Worm (Caenorhabditis elegans) whole organism, early embryonic: ENCODE measurements around the gene cyp-33E1.

Experiments used
- B0310.2 ChIP-seq: sonication (generic microtip); optimal IDR thresholded peaks from 2 replicates; lab custom pipeline; 2016; ENCODE audit warnings: mild to moderate bottlenecking, missing genetic modification characterization, missing compliant biosample characterization
- F13C5.2 ChIP-seq: sonication (generic microtip); optimal IDR thresholded peaks from 2 replicates; lab custom pipeline; 2017; ENCODE audit warnings: mild to moderate bottlenecking, missing genetic modification characterization, inconsistent platforms, missing compliant biosample characterization
- aly-1 ChIP-seq: sonication (generic microtip); optimal IDR thresholded peaks from 2 replicates; lab custom pipeline; 2016; ENCODE audit warnings: missing genetic modification characterization, missing compliant biosample characterization
- ama-1 ChIP-seq: fragments of 150-350 bp; optimal IDR thresholded peaks from 2 replicates; lab custom pipeline; 2014
- ceh-13 ChIP-seq: fragments of 200-800 bp; sonication (Bioruptor generic); optimal IDR thresholded peaks from 2 replicates; lab custom pipeline; 2018; ENCODE audit warnings: mild to moderate bottlenecking, missing genetic modification characterization, missing compliant biosample characterization
- ceh-36 ChIP-seq: sonication (generic microtip); optimal IDR thresholded peaks from 2 replicates; lab custom pipeline; 2016; ENCODE audit warnings: missing genetic modification characterization, inconsistent platforms, missing compliant biosample characterization
- ets-7 ChIP-seq: sonication (generic microtip); optimal IDR thresholded peaks from 2 replicates; lab custom pipeline; 2016; ENCODE audit warnings: missing genotype, missing genetic modification characterization, missing compliant biosample characterization
- flt-1 ChIP-seq: fragments of 200-800 bp; sonication (Bioruptor generic); IDR thresholded peaks from 2 replicates; pipeline ENCODE4 v1.3.6; 2022; ENCODE audit warnings: missing genetic modification characterization, missing compliant biosample characterization
- hmbx-1 ChIP-seq: sonication (generic microtip); optimal IDR thresholded peaks from 2 replicates; lab custom pipeline; 2016; ENCODE audit warnings: mild to moderate bottlenecking, missing genetic modification characterization, missing compliant biosample characterization
- hmg-4 ChIP-seq: fragments of 200-800 bp; sonication (Bioruptor generic); optimal IDR thresholded peaks from 2 replicates; lab custom pipeline; 2018; ENCODE audit warnings: mild to moderate bottlenecking, missing genetic modification characterization, missing compliant biosample characterization
- hnd-1 ChIP-seq: sonication (generic microtip); optimal IDR thresholded peaks from 2 replicates; lab custom pipeline; 2016; ENCODE audit warnings: missing genetic modification characterization, missing compliant biosample characterization
- pes-1 ChIP-seq: fragments of 200-800 bp; sonication (Bioruptor generic); IDR thresholded peaks from 2 replicates; pipeline ENCODE4 v1.3.6; 2022; ENCODE audit warnings: missing genetic modification reagents, missing genetic modification characterization, missing compliant biosample characterization
- scrt-1 ChIP-seq: fragments of 200-800 bp; sonication (Bioruptor generic); IDR thresholded peaks from 2 replicates; pipeline ENCODE4 v1.3.6; 2022; ENCODE audit warnings: missing genetic modification characterization, missing compliant biosample characterization
- sea-1 ChIP-seq: fragments of 200-800 bp; sonication (Bioruptor generic); conservative IDR thresholded peaks from 2 replicates; pipeline ENCODE4 v1.3.6; 2022; ENCODE audit warnings: missing genetic modification characterization, missing compliant biosample characterization
- tbx-11 ChIP-seq: fragments of 200-800 bp; sonication (Bioruptor generic); IDR thresholded peaks from 2 replicates; pipeline ENCODE4 v1.3.6; 2022; ENCODE audit warnings: missing genetic modification characterization, missing compliant biosample characterization
- tbx-37 ChIP-seq: fragments of 200-800 bp; sonication (Bioruptor generic); conservative IDR thresholded peaks from 2 replicates; pipeline ENCODE4 v1.3.6; 2022; ENCODE audit warnings: missing genetic modification reagents, missing genetic modification characterization, missing compliant biosample characterization
- tra-4 ChIP-seq: sonication (generic microtip); optimal IDR thresholded peaks from 2 replicates; lab custom pipeline; 2017; ENCODE audit warnings: missing genetic modification characterization, missing compliant biosample characterization

Gene cyp-33E1

DNA sequence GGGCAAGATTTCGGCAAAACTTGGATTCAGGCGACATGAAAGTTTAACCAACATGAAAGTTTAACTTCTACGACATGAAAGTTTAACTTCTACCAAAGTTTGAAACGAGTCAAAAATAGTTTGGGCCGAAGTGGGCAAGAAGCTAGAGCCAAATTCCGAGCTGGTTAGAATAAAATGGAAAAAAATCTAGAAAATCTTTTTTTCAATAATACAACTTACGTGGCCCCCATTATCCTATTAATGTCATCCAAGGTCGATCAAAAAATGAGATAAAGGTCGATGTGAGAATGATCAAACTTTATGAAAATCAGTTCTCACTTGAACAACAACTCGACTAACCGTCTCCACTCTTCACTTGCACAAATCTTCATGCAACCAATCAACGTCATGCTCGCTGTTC is 28.9 kb upstream of the cyp-33E1 start, which contains the start of gene F08B4.8:
TSS of gene F08B4.8 (plus strand) at position 301 of the 400 bp plus-strand sequence.
- no peak for TF ChIP-seq pes-1 (GFP tag; lab: Robert Waterston, UW)

DNA sequence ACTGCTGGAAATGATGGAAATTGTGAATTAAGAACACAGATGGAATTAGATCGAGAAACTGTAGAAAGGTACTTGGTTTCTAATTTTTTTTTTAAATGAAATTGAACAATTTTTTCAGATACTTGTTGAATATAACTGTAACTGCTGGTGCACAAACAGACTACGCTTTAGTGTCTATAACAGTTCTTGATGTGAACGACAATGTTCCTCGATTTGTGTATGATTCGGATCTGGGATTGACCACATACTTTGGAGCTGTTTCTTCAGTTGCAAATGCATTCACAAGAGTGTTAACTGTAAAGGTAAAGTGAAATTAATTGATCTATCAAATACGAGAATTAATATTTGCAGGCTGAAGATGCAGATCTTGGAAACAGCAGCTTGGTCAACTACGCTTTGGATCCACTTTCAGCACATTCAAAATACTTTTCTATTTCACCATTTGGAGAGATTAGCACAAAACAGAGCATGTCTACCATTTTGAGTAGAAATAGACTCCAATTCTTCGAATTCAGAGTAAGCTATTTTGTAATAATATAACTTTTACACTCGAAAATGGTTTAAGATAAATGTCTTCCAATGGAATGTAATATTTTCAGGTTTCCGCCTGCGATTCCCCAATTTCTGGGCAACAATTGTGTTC is 25.5 kb upstream of the cyp-33E1 start:
- TF ChIP-seq tbx-11 (GFP tag; lab: Robert Waterston, UW): no peak
- no peak for TF ChIP-seq hmbx-1
- no peak for TF ChIP-seq pes-1 (GFP tag; lab: Robert Waterston, UW)
- no peak for TF ChIP-seq scrt-1 (GFP tag; lab: Robert Waterston, UW)
- no peak for TF ChIP-seq sea-1 (GFP tag; lab: Robert Waterston, UW)
- no peak for TF ChIP-seq ets-7 (tag; lab: Kevin White, UChicago)
- no peak for TF ChIP-seq ceh-36 (tag; lab: Kevin White, UChicago)
- no peak for TF ChIP-seq ama-1
- TF ChIP-seq B0310.2 (tag; lab: Kevin White, UChicago): no peak
- TF ChIP-seq ceh-13 (GFP tag; lab: Kevin White, UChicago): no peak
- no peak for TF ChIP-seq tra-4
- TF ChIP-seq tbx-37: no peak
- TF ChIP-seq hmg-4 (GFP tag; lab: Kevin White, UChicago): no peak
- no peak for TF ChIP-seq flt-1
- TF ChIP-seq hnd-1 (tag; lab: Kevin White, UChicago): no peak
- no peak for TF ChIP-seq aly-1
- TF ChIP-seq F13C5.2 (tag; lab: Kevin White, UChicago): no peak

DNA sequence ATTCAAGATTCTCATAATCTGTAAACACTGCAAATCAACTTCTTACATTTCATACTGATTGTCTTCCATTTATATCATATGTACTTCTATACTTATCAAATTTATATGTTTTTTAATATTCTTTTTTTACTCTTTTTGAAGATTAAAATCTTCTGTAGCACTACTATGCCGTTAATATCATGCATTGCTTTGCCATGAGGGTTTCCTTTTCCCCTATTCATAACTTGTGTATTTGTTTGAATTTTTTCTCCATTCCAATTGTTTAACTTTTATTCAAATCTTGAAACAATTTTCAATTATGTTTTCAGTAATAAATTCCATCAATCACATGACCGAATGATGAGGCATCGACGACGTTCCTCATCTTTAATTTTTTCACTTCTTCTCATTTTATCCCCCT is 20.2 kb upstream of the cyp-33E1 start, which contains the start of gene cdh-5:
TSS of gene cdh-5 (plus strand) at position 301 of the 400 bp plus-strand sequence.
- TF ChIP-seq ama-1: no peak
- no peak for TF ChIP-seq flt-1
- no peak for TF ChIP-seq tra-4
- no peak for TF ChIP-seq ets-7 (tag; lab: Kevin White, UChicago)
- no peak for TF ChIP-seq pes-1 (GFP tag; lab: Robert Waterston, UW)
- TF ChIP-seq hmbx-1: no peak
- no peak for TF ChIP-seq tbx-11 (GFP tag; lab: Robert Waterston, UW)
- TF ChIP-seq hmg-4 (GFP tag; lab: Kevin White, UChicago): no peak
- no peak for TF ChIP-seq tbx-37
- TF ChIP-seq aly-1: no peak
- no peak for TF ChIP-seq F13C5.2 (tag; lab: Kevin White, UChicago)
- no peak for TF ChIP-seq ceh-36 (tag; lab: Kevin White, UChicago)
- no peak for TF ChIP-seq scrt-1 (GFP tag; lab: Robert Waterston, UW)
- TF ChIP-seq hnd-1 (tag; lab: Kevin White, UChicago): no peak
- TF ChIP-seq ceh-13 (GFP tag; lab: Kevin White, UChicago): no peak
- no peak for TF ChIP-seq sea-1 (GFP tag; lab: Robert Waterston, UW)
- no peak for TF ChIP-seq B0310.2 (tag; lab: Kevin White, UChicago)

- no peak for TF ChIP-seq flt-1
- TF ChIP-seq scrt-1 (GFP tag; lab: Robert Waterston, UW): no peak
- no peak for TF ChIP-seq tra-4
- TF ChIP-seq B0310.2 (tag; lab: Kevin White, UChicago): no peak
- no peak for TF ChIP-seq sea-1 (GFP tag; lab: Robert Waterston, UW)
- no peak for TF ChIP-seq hnd-1 (tag; lab: Kevin White, UChicago)
- TF ChIP-seq ceh-36 (tag; lab: Kevin White, UChicago): no peak
- no peak for TF ChIP-seq ama-1
- no peak for TF ChIP-seq ets-7 (tag; lab: Kevin White, UChicago)
These were observed 17.4 kb upstream of the cyp-33E1 start for ce11 chrIV:8665778-8666177.

DNA sequence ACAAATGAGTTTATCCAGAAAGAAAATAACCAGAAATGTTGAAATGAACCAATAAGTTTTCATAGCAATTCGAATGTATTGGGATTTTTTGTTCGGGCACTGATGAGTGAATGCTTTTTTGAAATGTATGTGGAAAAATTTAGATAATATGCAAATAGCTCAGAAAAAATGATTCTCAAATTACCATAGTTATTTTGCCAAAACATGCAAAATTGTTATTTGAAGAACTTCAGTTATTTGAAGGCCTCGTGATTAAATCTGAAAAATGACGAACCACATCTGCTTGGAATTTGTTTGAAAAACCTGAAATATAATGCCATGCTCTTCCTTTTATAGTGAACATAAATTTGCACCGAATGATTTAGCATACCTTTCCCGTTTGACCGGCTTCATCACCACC is 9.7 kb upstream of the cyp-33E1 start, which contains the start of gene C49C8.6:
TSS of gene C49C8.6 (minus strand) at position 101 of the 400 bp plus-strand sequence.
- TF ChIP-seq tra-4: no peak
- no peak for TF ChIP-seq ceh-36 (tag; lab: Kevin White, UChicago)
- no peak for TF ChIP-seq F13C5.2 (tag; lab: Kevin White, UChicago)
- no peak for TF ChIP-seq aly-1
- TF ChIP-seq hnd-1 (tag; lab: Kevin White, UChicago): no peak
- no peak for TF ChIP-seq pes-1 (GFP tag; lab: Robert Waterston, UW)
- TF ChIP-seq tbx-37: no peak
- no peak for TF ChIP-seq hmbx-1
- no peak for TF ChIP-seq ama-1
- no peak for TF ChIP-seq scrt-1 (GFP tag; lab: Robert Waterston, UW)
- no peak for TF ChIP-seq hmg-4 (GFP tag; lab: Kevin White, UChicago)
- TF ChIP-seq ets-7 (tag; lab: Kevin White, UChicago): no peak
- TF ChIP-seq ceh-13 (GFP tag; lab: Kevin White, UChicago): no peak
- no peak for TF ChIP-seq B0310.2 (tag; lab: Kevin White, UChicago)
- TF ChIP-seq sea-1 (GFP tag; lab: Robert Waterston, UW): no peak
- TF ChIP-seq flt-1: no peak
- TF ChIP-seq tbx-11 (GFP tag; lab: Robert Waterston, UW): no peak

ce11 chrIV:8654115-8654628 is 5.8 kb upstream of the cyp-33E1 start, which contains the start of gene C49C8.1:
Gene C49C8.1, plus strand, starts transcription at chrIV:8654578.
- no peak for TF ChIP-seq ama-1
- no peak for TF ChIP-seq aly-1
- TF ChIP-seq F13C5.2 (tag; lab: Kevin White, UChicago): no peak
- no peak for TF ChIP-seq hnd-1 (tag; lab: Kevin White, UChicago)
- TF ChIP-seq flt-1: no peak
- TF ChIP-seq B0310.2 (tag; lab: Kevin White, UChicago): no peak
- no peak for TF ChIP-seq ets-7 (tag; lab: Kevin White, UChicago)
- no peak for TF ChIP-seq tbx-11 (GFP tag; lab: Robert Waterston, UW)
- no peak for TF ChIP-seq pes-1 (GFP tag; lab: Robert Waterston, UW)
- no peak for TF ChIP-seq sea-1 (GFP tag; lab: Robert Waterston, UW)
- no peak for TF ChIP-seq tra-4
- TF ChIP-seq hmbx-1: no peak
- TF ChIP-seq hmg-4 (GFP tag; lab: Kevin White, UChicago): no peak
- TF ChIP-seq tbx-37: no peak
- TF ChIP-seq ceh-13 (GFP tag; lab: Kevin White, UChicago): no peak
- TF ChIP-seq ceh-36 (tag; lab: Kevin White, UChicago): no peak
- no peak for TF ChIP-seq scrt-1 (GFP tag; lab: Robert Waterston, UW)

DNA sequence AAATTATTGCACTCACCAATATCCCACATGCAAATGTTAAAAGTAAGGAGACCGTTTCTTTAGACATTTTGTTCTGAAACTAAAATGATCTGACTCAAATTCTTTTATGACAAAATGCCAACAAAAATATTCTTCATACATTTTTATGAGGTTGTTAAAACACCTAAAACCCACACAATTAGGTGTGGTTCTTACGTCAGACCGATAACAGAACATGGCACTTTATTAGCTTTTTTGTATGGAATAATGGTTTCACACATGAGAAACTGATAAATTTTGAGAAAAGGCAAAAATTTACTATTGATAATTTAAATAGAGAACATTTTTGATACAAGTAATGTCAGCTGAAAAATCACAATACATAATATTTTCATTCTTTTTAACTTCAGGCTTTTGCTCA is 5.2 kb upstream of the cyp-33E1 start, which contains the start of gene C49C8.5:
TSS of gene C49C8.5 (minus strand) at position 73 of the 400 bp plus-strand sequence.
- TF ChIP-seq F13C5.2 (tag; lab: Kevin White, UChicago): no peak
- TF ChIP-seq sea-1 (GFP tag; lab: Robert Waterston, UW): no peak
- TF ChIP-seq ama-1: no peak
- no peak for TF ChIP-seq pes-1 (GFP tag; lab: Robert Waterston, UW)
- TF ChIP-seq scrt-1 (GFP tag; lab: Robert Waterston, UW): no peak
- no peak for TF ChIP-seq ceh-36 (tag; lab: Kevin White, UChicago)
- TF ChIP-seq tbx-11 (GFP tag; lab: Robert Waterston, UW): no peak
- TF ChIP-seq hnd-1 (tag; lab: Kevin White, UChicago): no peak
- no peak for TF ChIP-seq ceh-13 (GFP tag; lab: Kevin White, UChicago)
- TF ChIP-seq tbx-37: no peak
